Fruit fly (Drosophila melanogaster) whole organism, pupa: ENCODE measurements around the gene CG3277.

Experiments
- CG17806 ChIP-seq: fragments of 200-800 bp; sonication (Bioruptor generic); optimal IDR thresholded peaks from 2 replicates; lab custom pipeline; 2018; ENCODE audit warnings: missing biosample characterization, mild to moderate bottlenecking, missing genetic modification characterization, moderate library complexity
- EcR ChIP-seq: fragments of 200-800 bp; sonication (Bioruptor generic); optimal IDR thresholded peaks from 3 replicates; lab custom pipeline; 2019; ENCODE audit warnings: missing biosample characterization, missing genetic modification characterization, mild to moderate bottlenecking, moderate library complexity, missing genetic modification reagents
- Pif1A ChIP-seq: fragments of 200-800 bp; sonication (Bioruptor generic); optimal IDR thresholded peaks from 3 replicates; lab custom pipeline; 2016; ENCODE audit warnings: missing biosample characterization, missing genetic modification characterization
- gl ChIP-seq: fragments of 200-800 bp; sonication (Bioruptor generic); optimal IDR thresholded peaks from 2 replicates; lab custom pipeline; 2018; ENCODE audit warnings: missing biosample characterization, mild to moderate bottlenecking, missing genetic modification characterization

DNA sequence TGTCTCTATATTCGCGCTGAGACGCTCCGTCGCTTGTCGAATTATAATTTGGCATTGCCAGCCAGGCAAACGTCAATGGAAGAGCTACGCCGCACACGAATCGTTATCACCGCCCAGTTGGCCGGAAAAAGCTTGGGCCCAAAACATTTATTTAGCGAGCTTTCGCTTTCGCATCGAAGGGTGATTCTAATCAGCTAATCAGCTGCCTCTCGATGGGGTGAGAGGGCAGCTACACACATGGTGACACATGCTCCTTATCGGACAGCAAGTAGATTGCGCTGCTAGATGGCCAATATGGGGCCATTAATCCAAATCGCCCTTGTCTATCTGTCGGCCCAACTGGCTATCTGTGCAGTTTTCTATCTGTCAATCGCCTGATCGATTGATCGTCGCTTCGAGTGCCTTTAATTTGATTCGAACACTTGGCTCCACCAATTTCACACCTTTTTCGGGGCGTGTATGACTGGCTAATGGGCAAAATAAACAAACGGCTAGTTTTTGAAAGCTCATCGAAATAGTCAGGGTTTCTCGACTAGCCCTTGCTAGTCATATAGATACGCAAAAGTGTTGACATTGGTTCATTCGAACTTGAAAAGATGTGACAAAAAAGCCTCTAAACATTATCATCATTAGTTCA lies 62.3 kb downstream of the CG3277 start:
- TF ChIP-seq EcR (GFP tag; lab: Kevin White, UChicago) (no peak), CG17806 (tag; lab: Kevin White, UChicago) (no peak), Pif1A (no peak), gl (tag; lab: Kevin White, UChicago) (no peak)
